Fruit fly (Drosophila melanogaster): Measurements from ENCODE around the gene PIG-S.

dm6 chr3R:24914864-24915263 lies 2.8 kb downstream of the PIG-S start:
- no peak for TF ChIP-seq cnc (optimal IDR thresholded peaks at IDR 0.05)
- TF ChIP-seq CG12768 (GFP tag; optimal IDR thresholded peaks at IDR 0.05), result no peak
- TF ChIP-seq toe (GFP tag; optimal IDR thresholded peaks at IDR 0.05), result no peak

Data from whole organism, adult.